Fruit fly (Drosophila melanogaster) whole organism, embryonic: ENCODE measurements around the gene CG13113.

Source experiments
- Asciz ChIP-seq: fragments of 200-800 bp; sonication (Bioruptor generic); optimal IDR thresholded peaks from 2 replicates; lab custom pipeline; 2017; ENCODE audit warnings: missing biosample characterization, mild to moderate bottlenecking, missing genetic modification characterization, missing genetic modification reagents
- Bgb ChIP-seq: fragments of 200-800 bp; sonication (Bioruptor generic); IDR thresholded peaks from 2 replicates; pipeline ENCODE4 v1.3.6; 2022; ENCODE audit warnings: missing biosample characterization, missing genetic modification characterization; ENCODE audit not compliant: partially characterized antibody
- CG11247 ChIP-seq: fragments of 200-800 bp; sonication (Bioruptor generic); IDR thresholded peaks from 2 replicates; pipeline ENCODE4 v1.3.6; 2022; ENCODE audit warnings: missing biosample characterization, missing genetic modification characterization
- CG12104 ChIP-seq: fragments of 200-800 bp; sonication (Bioruptor generic); optimal IDR thresholded peaks from 3 replicates; lab custom pipeline; 2016; ENCODE audit warnings: missing biosample characterization, missing genetic modification characterization
- CG12299 ChIP-seq: fragments of 200-800 bp; sonication (Bioruptor generic); optimal IDR thresholded peaks from 2 replicates; lab custom pipeline; 2018; ENCODE audit warnings: missing biosample characterization, mild to moderate bottlenecking, missing genetic modification characterization
- CG14050 ChIP-seq: fragments of 200-800 bp; sonication (Bioruptor generic); IDR thresholded peaks from 3 replicates; pipeline ENCODE4 v1.3.6; 2022; ENCODE audit warnings: missing biosample characterization, missing genetic modification characterization
- CG17328 ChIP-seq: fragments of 200-800 bp; sonication (Bioruptor generic); IDR thresholded peaks from 2 replicates; pipeline ENCODE4 v1.3.6; 2022; ENCODE audit warnings: missing biosample characterization, missing genetic modification characterization
- CG18619 ChIP-seq: fragments of 200-800 bp; sonication (Bioruptor generic); optimal IDR thresholded peaks from 3 replicates; lab custom pipeline; 2017; ENCODE audit warnings: missing biosample characterization, mild to moderate bottlenecking, missing genetic modification characterization
- CG31224 ChIP-seq: fragments of 200-800 bp; sonication (Bioruptor generic); IDR thresholded peaks from 2 replicates; pipeline ENCODE4 v1.3.6; 2022; ENCODE audit warnings: missing biosample characterization, missing genetic modification characterization
- CG6689 ChIP-seq: fragments of 200-800 bp; sonication (Bioruptor generic); IDR thresholded peaks from 2 replicates; pipeline ENCODE4 v1.3.6; 2022; ENCODE audit warnings: missing biosample characterization, missing genetic modification characterization
- CG6765 ChIP-seq: fragments of 200-800 bp; sonication (Bioruptor generic); optimal IDR thresholded peaks from 3 replicates; lab custom pipeline; 2017; ENCODE audit warnings: missing biosample characterization, mild to moderate bottlenecking, missing genetic modification characterization
- CG7745 ChIP-seq: fragments of 200-800 bp; sonication (Bioruptor generic); optimal IDR thresholded peaks from 2 replicates; lab custom pipeline; 2018; ENCODE audit warnings: missing biosample characterization, mild to moderate bottlenecking, missing genetic modification characterization, moderate library complexity
- CG7786 ChIP-seq: fragments of 200-800 bp; sonication (Bioruptor generic); optimal IDR thresholded peaks from 2 replicates; lab custom pipeline; 2016; ENCODE audit warnings: missing biosample characterization, missing genetic modification characterization
- CG9215 ChIP-seq: fragments of 200-800 bp; sonication (Bioruptor generic); IDR thresholded peaks from 2 replicates; pipeline ENCODE4 v1.3.6; 2022; ENCODE audit warnings: missing biosample characterization, missing genetic modification characterization
- CG9609 ChIP-seq: fragments of 200-800 bp; sonication (Bioruptor generic); optimal IDR thresholded peaks from 3 replicates; lab custom pipeline; 2016; ENCODE audit warnings: missing biosample characterization, missing genetic modification characterization
- CG9797 ChIP-seq: fragments of 200-800 bp; sonication (Bioruptor generic); optimal IDR thresholded peaks from 3 replicates; lab custom pipeline; 2018; ENCODE audit warnings: missing biosample characterization, mild to moderate bottlenecking, missing genetic modification characterization
- CoRest ChIP-seq: fragments of 200-800 bp; sonication (Bioruptor generic); optimal IDR thresholded peaks from 3 replicates; lab custom pipeline; 2018; ENCODE audit warnings: missing biosample characterization, mild to moderate bottlenecking, missing genetic modification characterization, moderate library complexity
- Dfd ChIP-seq, 2 experiments: fragments of >200 bp; optimal IDR thresholded peaks; 2 replicates each; lab custom pipeline; 2017; ENCODE audit warnings: missing biosample characterization in 2 of 2, missing genetic modification characterization in 2 of 2
- Fer1 ChIP-seq: fragments of 200-800 bp; sonication (Bioruptor generic); optimal IDR thresholded peaks from 2 replicates; lab custom pipeline; 2017; ENCODE audit warnings: missing biosample characterization, mild to moderate bottlenecking, missing genetic modification characterization
- Fer3 ChIP-seq: fragments of 200-800 bp; sonication (Bioruptor generic); optimal IDR thresholded peaks from 2 replicates; lab custom pipeline; 2018; ENCODE audit warnings: missing biosample characterization, mild to moderate bottlenecking, missing genetic modification characterization, moderate library complexity
- HLH3B ChIP-seq: fragments of 200-800 bp; sonication (Bioruptor generic); IDR thresholded peaks from 2 replicates; pipeline ENCODE4 v1.3.6; 2022; ENCODE audit warnings: missing biosample characterization, missing genetic modification characterization
- HmgD ChIP-seq: fragments of 200-800 bp; sonication (Bioruptor generic); optimal IDR thresholded peaks from 3 replicates; lab custom pipeline; 2016; ENCODE audit warnings: missing biosample characterization, missing genetic modification characterization
- Hr39 ChIP-seq: fragments of >200 bp; optimal IDR thresholded peaks from 2 replicates; lab custom pipeline; 2017
- Lim3 ChIP-seq: fragments of 200-800 bp; sonication (Bioruptor generic); IDR thresholded peaks from 2 replicates; pipeline ENCODE4 v1.3.6; 2022; ENCODE audit warnings: missing biosample characterization, missing genetic modification characterization
- Mes4 ChIP-seq: fragments of 200-800 bp; sonication (Bioruptor generic); optimal IDR thresholded peaks from 2 replicates; lab custom pipeline; 2016; ENCODE audit warnings: missing biosample characterization, missing genetic modification characterization
- Myb ChIP-seq: fragments of 200-800 bp; sonication (Bioruptor generic); optimal IDR thresholded peaks from 2 replicates; lab custom pipeline; 2016; ENCODE audit warnings: missing biosample characterization, missing genetic modification characterization
- NC2β ChIP-seq: fragments of 200-800 bp; sonication (Bioruptor generic); optimal IDR thresholded peaks from 2 replicates; lab custom pipeline; 2016; ENCODE audit warnings: missing biosample characterization, missing genetic modification characterization
- NK7.1 ChIP-seq: fragments of 200-800 bp; sonication (Bioruptor generic); optimal IDR thresholded peaks from 3 replicates; lab custom pipeline; 2016; ENCODE audit warnings: missing biosample characterization, missing genetic modification characterization
- Xbp1 ChIP-seq: fragments of 200-800 bp; sonication (Bioruptor generic); optimal IDR thresholded peaks from 3 replicates; lab custom pipeline; 2016; ENCODE audit warnings: missing biosample characterization, mild to moderate bottlenecking, missing genetic modification characterization
- abd-A ChIP-seq: fragments of 200-800 bp; sonication (Bioruptor generic); optimal IDR thresholded peaks from 3 replicates; lab custom pipeline; 2019; ENCODE audit warnings: missing biosample characterization, mild to moderate bottlenecking, missing genetic modification characterization, moderate library complexity
- bbx ChIP-seq: fragments of 200-800 bp; sonication (Bioruptor generic); IDR thresholded peaks from 2 replicates; pipeline ENCODE4 v1.3.6; 2022; ENCODE audit warnings: missing biosample characterization, missing genetic modification characterization; ENCODE audit not compliant: partially characterized antibody
- cato ChIP-seq: fragments of 200-800 bp; sonication (Bioruptor generic); optimal IDR thresholded peaks from 2 replicates; lab custom pipeline; 2016; ENCODE audit warnings: missing biosample characterization, missing genetic modification characterization, borderline replicate concordance
- chinmo ChIP-seq: fragments of 200-800 bp; sonication (Bioruptor generic); IDR thresholded peaks from 4 replicates; pipeline ENCODE4 v1.3.6; 2022; ENCODE audit warnings: missing biosample characterization, missing genetic modification characterization; ENCODE audit not compliant: partially characterized antibody
- corto ChIP-seq: fragments of 200-800 bp; sonication (Bioruptor generic); optimal IDR thresholded peaks from 2 replicates; lab custom pipeline; 2016; ENCODE audit warnings: missing biosample characterization, mild to moderate bottlenecking, missing genetic modification characterization, moderate library complexity
- cwo ChIP-seq: fragments of 200-800 bp; sonication (Bioruptor generic); optimal IDR thresholded peaks from 3 replicates; lab custom pipeline; 2017; ENCODE audit warnings: missing biosample characterization, missing genetic modification characterization, mild to moderate bottlenecking, moderate library complexity, missing genetic modification reagents
- disco-r ChIP-seq: fragments of 200-800 bp; sonication (Bioruptor generic); optimal IDR thresholded peaks from 2 replicates; lab custom pipeline; 2016; ENCODE audit warnings: missing biosample characterization, missing genetic modification characterization
- dpn ChIP-seq, 2 experiments: fragments of 200-800 bp; sonication (Bioruptor generic); optimal IDR thresholded peaks; 3 replicates each; lab custom pipeline; 2016; ENCODE audit warnings: missing biosample characterization in 2 of 2, missing genetic modification characterization in 2 of 2
- fd102C ChIP-seq: fragments of 200-800 bp; sonication (Bioruptor generic); optimal IDR thresholded peaks from 2 replicates; lab custom pipeline; 2018; ENCODE audit warnings: missing biosample characterization, mild to moderate bottlenecking, missing genetic modification characterization, moderate library complexity
- fd96Cb ChIP-seq: fragments of 200-800 bp; sonication (Bioruptor generic); optimal IDR thresholded peaks from 2 replicates; lab custom pipeline; 2018; ENCODE audit warnings: missing biosample characterization, mild to moderate bottlenecking, missing genetic modification characterization, moderate library complexity
- ham ChIP-seq: fragments of 200-800 bp; sonication (Bioruptor generic); IDR thresholded peaks from 2 replicates; pipeline ENCODE4 v1.3.6; 2022; ENCODE audit warnings: missing biosample characterization, missing genetic modification characterization
- her ChIP-seq: fragments of 200-800 bp; sonication (Bioruptor generic); optimal IDR thresholded peaks from 2 replicates; lab custom pipeline; 2016; ENCODE audit warnings: missing biosample characterization, missing genetic modification characterization
- nerfin-1 ChIP-seq: fragments of 200-800 bp; sonication (Bioruptor generic); optimal IDR thresholded peaks from 3 replicates; lab custom pipeline; 2019; ENCODE audit warnings: missing biosample characterization, mild to moderate bottlenecking, missing genetic modification characterization, moderate library complexity
- pnt ChIP-seq: fragments of 200-800 bp; sonication (Bioruptor generic); optimal IDR thresholded peaks from 3 replicates; lab custom pipeline; 2016; ENCODE audit warnings: missing biosample characterization, missing genetic modification characterization
- pzg ChIP-seq: fragments of 200-800 bp; sonication (Bioruptor generic); optimal IDR thresholded peaks from 3 replicates; lab custom pipeline; 2018; ENCODE audit warnings: missing biosample characterization, mild to moderate bottlenecking, missing genetic modification characterization, moderate library complexity
- sim ChIP-seq: fragments of 200-800 bp; sonication (Bioruptor generic); IDR thresholded peaks from 2 replicates; pipeline ENCODE4 v1.3.6; 2022; ENCODE audit warnings: missing biosample characterization, missing genetic modification characterization
- sob ChIP-seq: fragments of 200-800 bp; sonication (Bioruptor generic); IDR thresholded peaks from 2 replicates; pipeline ENCODE4 v1.3.6; 2022; ENCODE audit warnings: missing biosample characterization, missing genetic modification characterization
- tup ChIP-seq: fragments of 200-800 bp; sonication (Bioruptor generic); optimal IDR thresholded peaks from 2 replicates; lab custom pipeline; 2016; ENCODE audit warnings: missing biosample characterization, mild to moderate bottlenecking, missing genetic modification characterization, moderate library complexity
- twi ChIP-seq: fragments of 200-800 bp; optimal IDR thresholded peaks from 2 replicates; lab custom pipeline; 2019; ENCODE audit warnings: missing biosample characterization, mild to moderate bottlenecking, missing genetic modification characterization, moderate library complexity
- wek ChIP-seq: fragments of 200-800 bp; sonication (Bioruptor generic); optimal IDR thresholded peaks from 3 replicates; lab custom pipeline; 2018; ENCODE audit warnings: missing biosample characterization, mild to moderate bottlenecking, missing genetic modification characterization, moderate library complexity
- yki ChIP-seq: fragments of >200 bp; optimal IDR thresholded peaks from 3 replicates; lab custom pipeline; 2018
- zf30C ChIP-seq: fragments of 200-800 bp; sonication (Bioruptor generic); optimal IDR thresholded peaks from 3 replicates; lab custom pipeline; 2018; ENCODE audit warnings: missing biosample characterization, mild to moderate bottlenecking, missing genetic modification characterization

CG13113 gene

dm6 chr2L:9505372-9506103 is 38.4 kb upstream of the CG13113 start (continued):
- TF ChIP-seq CG9797 (GFP tag; lab: Kevin White, UChicago) (no peak), CG31224 (GFP tag; lab: Robert Waterston, UW) (peak; percentile 76), wek (no peak), disco-r (GFP tag; lab: Kevin White, UChicago) (no peak), Mes4 (GFP tag; lab: Kevin White, UChicago) (no peak), cato (GFP tag; lab: Kevin White, UChicago) (no peak), corto (GFP tag; lab: Kevin White, UChicago) (no peak), CG12299 (no peak), CG6689 (GFP tag; lab: Robert Waterston, UW) (0 out of 2 replicates have a peak, but pooled peaks have one; percentile 4), HmgD (GFP tag; lab: Kevin White, UChicago) (no peak), CoRest (tag; lab: Kevin White, UChicago) (no peak), HLH3B (GFP tag; lab: Robert Waterston, UW) (no peak), cwo (GFP tag; lab: Kevin White, UChicago) (peak; percentile 21), pzg (GFP tag; lab: Kevin White, UChicago) (no peak), ham (GFP tag; lab: Robert Waterston, UW) (no peak), chinmo (GFP tag; lab: Robert Waterston, UW) (no peak), CG7745 (tag; lab: Kevin White, UChicago) (no peak), NK7.1 (no peak), twi (tag; lab: Kevin White, UChicago) (no peak), CG9609 (GFP tag; lab: Kevin White, UChicago) (no peak), CG9215 (GFP tag; lab: Robert Waterston, UW) (no peak), Xbp1 (GFP tag; lab: Kevin White, UChicago) (no peak), sob (GFP tag; lab: Robert Waterston, UW) (no peak), Hr39 (lab: Kevin White, UChicago) (no peak), bbx (no peak), CG11247 (GFP tag; lab: Robert Waterston, UW) (no peak), Fer3 (tag; lab: Kevin White, UChicago) (no peak), Myb (GFP tag; lab: Kevin White, UChicago) (no peak), sim (no peak), her (no peak), fd96Cb (tag; lab: Kevin White, UChicago) (peak; percentile 42), zf30C (GFP tag; lab: Kevin White, UChicago) (no peak), Asciz (peak; percentile 54), tup (GFP tag; lab: Kevin White, UChicago) (no peak), Bgb (no peak), CG18619 (GFP tag; lab: Kevin White, UChicago) (no peak), CG7786 (GFP tag; lab: Kevin White, UChicago) (no peak), pnt (GFP tag; lab: Kevin White, UChicago) (no peak), yki (no peak), Dfd (GFP tag; optimal IDR thresholded peaks at IDR 0.05; lab: Kevin White, UChicago) (no peak), CG6765 (GFP tag; lab: Kevin White, UChicago) (no peak), dpn (GFP tag; optimal IDR thresholded peaks at IDR 0.05; lab: Kevin White, UChicago) (peak in 1 of 2 experiments; percentile 16), fd102C (GFP tag; lab: Kevin White, UChicago) (no peak), Fer1 (GFP tag; lab: Kevin White, UChicago) (no peak), nerfin-1 (tag; lab: Kevin White, UChicago) (no peak), abd-A (tag; lab: Kevin White, UChicago) (no peak), Lim3 (GFP tag; lab: Robert Waterston, UW) (no peak), CG12104 (GFP tag; lab: Kevin White, UChicago) (no peak), CG17328 (GFP tag; lab: Robert Waterston, UW) (no peak), NC2β (GFP tag; lab: Kevin White, UChicago) (no peak), CG14050 (GFP tag; lab: Robert Waterston, UW) (no peak)
